Worm (Caenorhabditis elegans): ENCODE data around the gene C36B7.6.

C36B7.6 gene

ce11 chrX:7076485-7076884, 23.7 kb downstream of the C36B7.6 start:
- TF ChIP-seq ama-1 (optimal IDR thresholded peaks at IDR 0.05) (no peak), ama-1 (GFP tag; optimal IDR thresholded peaks at IDR 0.05) (no peak), aptf-2 (GFP tag; conservative IDR thresholded peaks at IDR 0.05) (no peak), lag-1 (GFP tag; IDR thresholded peaks at IDR 0.05) (no peak), madf-6 (GFP tag; IDR thresholded peaks at IDR 0.05) (no peak)

- TF ChIP-seq rec-8 (tag; optimal IDR thresholded peaks at IDR 0.05): no peak
- no peak for TF ChIP-seq ccch-3 (GFP tag; optimal IDR thresholded peaks at IDR 0.05)
- no peak for TF ChIP-seq Y67H2A.10 (GFP tag; conservative IDR thresholded peaks at IDR 0.05)
Observed at ce11 chrX:7075250-7075649, 24.9 kb downstream of the C36B7.6 start, which contains the start of gene B0403.6. Gene B0403.6 (minus strand): TSS chrX:7075350.

ce11 chrX:7068400-7068799, 31.7 kb downstream of the C36B7.6 start, which contains the start of gene pdi-6:
Gene pdi-6 (minus strand): TSS chrX:7068563.
- TF ChIP-seq nhr-80 (tag; optimal IDR thresholded peaks at IDR 0.05) (peak; percentile 96), nhr-27 (tag; optimal IDR thresholded peaks at IDR 0.05) (no peak), ceh-58 (GFP tag; IDR thresholded peaks at IDR 0.05) (no peak), rec-8 (tag; optimal IDR thresholded peaks at IDR 0.05) (no peak), somi-1 (GFP tag; optimal IDR thresholded peaks at IDR 0.05) (peak; percentile 50), nfya-1 (tag; optimal IDR thresholded peaks at IDR 0.05; ENCODE audit: borderline replicate concordance, insufficient read depth) (no peak), egrh-3 (GFP tag; IDR thresholded peaks at IDR 0.05) (peak; percentile 45; the same call in 1 of the 2 replicates), ztf-25 (GFP tag; IDR thresholded peaks at IDR 0.05) (no peak), madf-8 (GFP tag; conservative IDR thresholded peaks at IDR 0.05) (no peak), ets-4 (GFP tag; optimal IDR thresholded peaks at IDR 0.05) (peak; percentile 87), rcor-1 (GFP tag; IDR thresholded peaks at IDR 0.05) (peak; percentile 43; the same call in 1 of the 2 replicates), lin-40 (tag; optimal IDR thresholded peaks at IDR 0.05) (no peak), Y56A3A.18 (GFP tag; IDR thresholded peaks at IDR 0.05) (peak; percentile 53; the same call in 1 of the 2 replicates), hlh-26 (GFP tag; conservative IDR thresholded peaks at IDR 0.05) (no peak), hmg-1.2 (GFP tag; IDR thresholded peaks at IDR 0.05) (peak; percentile 62; the same call in 1 of the 2 replicates), snpc-4 (GFP tag; optimal IDR thresholded peaks at IDR 0.05) (no peak), snpc-4 (tag; optimal IDR thresholded peaks at IDR 0.05) (peak in 1 of 4 experiments; percentile 64), repo-1 (tag; optimal IDR thresholded peaks at IDR 0.05) (no peak), madf-3 (GFP tag; IDR thresholded peaks at IDR 0.05) (0 out of 2 replicates have a peak, but pooled peaks have one; percentile 30), mcd-1 (GFP tag; IDR thresholded peaks at IDR 0.05) (peak; percentile 98), hsf-1 (GFP tag; IDR thresholded peaks at IDR 0.05) (no peak), gei-17 (GFP tag; optimal IDR thresholded peaks at IDR 0.05) (peak; percentile 63), nfyb-1 (GFP tag; IDR thresholded peaks at IDR 0.05) (peak; percentile 100), pha-4 (tag; optimal IDR thresholded peaks at IDR 0.05) (peak; percentile 41), attf-3 (GFP tag; conservative IDR thresholded peaks at IDR 0.05) (0 out of 2 replicates have a peak, but pooled peaks have one; percentile 10), F33H1.4 (GFP tag; IDR thresholded peaks at IDR 0.05) (peak; percentile 16; the same call in 1 of the 2 replicates), ceh-91 (GFP tag; IDR thresholded peaks at IDR 0.05) (0 out of 2 replicates have a peak, but pooled peaks have one; percentile 19), C17E4.6 (GFP tag; IDR thresholded peaks at IDR 0.05) (no peak), Y53G8AR.9 (GFP tag; conservative IDR thresholded peaks at IDR 0.05) (peak; percentile 71), akir-1 (GFP tag; optimal IDR thresholded peaks at IDR 0.05) (peak; percentile 30), lin-54 (GFP tag; optimal IDR thresholded peaks at IDR 0.05) (peak; percentile 43), ceh-79 (tag; optimal IDR thresholded peaks at IDR 0.05) (no peak), C06A6.2 (GFP tag; conservative IDR thresholded peaks at IDR 0.05) (peak; percentile 68), D2030.7 (GFP tag; IDR thresholded peaks at IDR 0.05) (no peak), dox-1 (GFP tag; IDR thresholded peaks at IDR 0.05) (peak; percentile 95; the same call in 1 of the 2 replicates), B0035.1 (tag; optimal IDR thresholded peaks at IDR 0.05) (peak; percentile 25), ztf-28 (GFP tag; IDR thresholded peaks at IDR 0.05) (0 out of 2 replicates have a peak, but pooled peaks have one; percentile 52), F55B11.4 (tag; optimal IDR thresholded peaks at IDR 0.05; ENCODE audit: borderline replicate concordance, insufficient read depth) (no peak)
